Worm (Caenorhabditis elegans): Measurements from ENCODE around the gene exos-1.

- TF ChIP-seq mec-3 (tag; optimal IDR thresholded peaks at IDR 0.05; ENCODE audit: borderline replicate concordance) (no peak), ama-1 (optimal IDR thresholded peaks at IDR 0.05) (no peak), F13H6.1 (tag; optimal IDR thresholded peaks at IDR 0.05) (no peak)
Observed at ce11 chrIII:11012264-11012663, 3.4 kb downstream of the exos-1 start, which contains the start of gene kvs-4.
